Worm (Caenorhabditis elegans): ENCODE data around the gene R02D5.6.

The R02D5.6 gene

DNA sequence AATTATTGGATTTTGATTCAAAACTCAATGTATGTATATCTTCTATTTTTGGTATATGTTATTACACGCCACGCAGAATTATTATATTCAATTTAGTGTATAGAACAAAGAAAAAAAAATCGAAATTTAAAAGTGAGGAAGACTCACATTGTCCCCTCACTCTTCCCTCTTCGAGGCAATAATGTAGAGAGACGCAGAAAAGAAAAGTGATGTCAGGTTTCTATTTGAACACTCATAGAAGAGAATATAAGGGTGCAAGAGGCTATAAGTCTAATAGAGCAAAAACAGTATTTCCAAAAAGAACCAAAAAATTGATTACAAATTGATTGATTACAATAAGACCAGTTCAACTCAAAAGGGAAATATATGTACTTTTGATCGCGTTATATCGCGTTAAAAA is 30.6 kb upstream of the R02D5.6 start:
- TF ChIP-seq unc-120 (tag; optimal IDR thresholded peaks at IDR 0.05; ENCODE audit: poor library complexity, severe bottlenecking) (peak; percentile 9), nhr-76 (tag; optimal IDR thresholded peaks at IDR 0.05) (no peak)

ce11 chrV:14546569-14546968 is 28.7 kb upstream of the R02D5.6 start, which contains the start of gene C53A5.13:
Gene C53A5.13 (plus strand): TSS chrV:14546869.
- TF ChIP-seq snpc-4 (tag; optimal IDR thresholded peaks at IDR 0.05): no peak
- TF ChIP-seq lin-13 (tag; optimal IDR thresholded peaks at IDR 0.05): no peak
- no peak for TF ChIP-seq ceh-43 (GFP tag; optimal IDR thresholded peaks at IDR 0.05)
- no peak for TF ChIP-seq zip-8 (tag; optimal IDR thresholded peaks at IDR 0.05)
- no peak for TF ChIP-seq unc-62 (GFP tag; optimal IDR thresholded peaks at IDR 0.05)
- TF ChIP-seq nhr-28 (tag; optimal IDR thresholded peaks at IDR 0.05): no peak
- TF ChIP-seq lsy-2 (tag; optimal IDR thresholded peaks at IDR 0.05): no peak
- TF ChIP-seq unc-120 (tag; optimal IDR thresholded peaks at IDR 0.05; ENCODE audit: poor library complexity, severe bottlenecking): no peak
- no peak for TF ChIP-seq mls-2 (tag; optimal IDR thresholded peaks at IDR 0.05)
- TF ChIP-seq ces-1 (GFP tag; optimal IDR thresholded peaks at IDR 0.05): no peak
- no peak for TF ChIP-seq nhr-12 (tag; optimal IDR thresholded peaks at IDR 0.05)
- no peak for TF ChIP-seq bed-3 (GFP tag; optimal IDR thresholded peaks at IDR 0.05)
- no peak for TF ChIP-seq M03D4.4 (tag; optimal IDR thresholded peaks at IDR 0.05)
- no peak for TF ChIP-seq nhr-76 (tag; optimal IDR thresholded peaks at IDR 0.05)
- TF ChIP-seq unc-39 (tag; optimal IDR thresholded peaks at IDR 0.05): no peak
- no peak for TF ChIP-seq tbx-8 (GFP tag; optimal IDR thresholded peaks at IDR 0.05)
- TF ChIP-seq elt-1 (tag; optimal IDR thresholded peaks at IDR 0.05; ENCODE audit: borderline replicate concordance, insufficient read depth): no peak
- no peak for TF ChIP-seq sptf-1 (tag; optimal IDR thresholded peaks at IDR 0.05)
- TF ChIP-seq hlh-1 (tag; optimal IDR thresholded peaks at IDR 0.05): no peak
- TF ChIP-seq mep-1 (tag; optimal IDR thresholded peaks at IDR 0.05): no peak

DNA sequence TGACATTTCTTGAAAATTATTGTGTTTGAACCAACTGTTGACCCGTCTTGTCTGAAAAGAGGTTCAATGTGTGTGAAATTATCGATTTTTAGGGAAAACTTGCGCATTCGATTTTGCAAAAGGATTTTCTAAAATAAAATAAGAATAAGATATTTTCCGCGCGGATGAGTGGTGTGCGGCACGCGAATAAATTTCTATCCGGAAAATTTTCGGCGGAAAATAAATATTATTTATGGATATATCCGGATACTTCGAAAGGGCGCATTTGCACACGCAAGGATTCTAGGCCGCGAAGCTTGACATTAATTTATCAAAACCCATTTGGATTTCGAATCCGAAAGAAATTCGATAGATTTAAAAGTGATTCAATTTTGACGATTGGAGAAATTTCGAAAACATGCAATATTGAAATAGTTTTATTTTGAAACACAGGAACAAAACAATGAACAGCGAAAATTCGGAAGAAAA is 27.9 kb upstream of the R02D5.6 start, which contains the start of gene rike-1:
TSS of gene rike-1 (minus strand) at position 51 of the 468 bp plus-strand sequence.
- peak; percentile 57 for TF ChIP-seq mep-1 (tag; optimal IDR thresholded peaks at IDR 0.05)
- peak; percentile 8 for TF ChIP-seq nhr-2 (tag; optimal IDR thresholded peaks at IDR 0.05)
- TF ChIP-seq ceh-39 (tag; optimal IDR thresholded peaks at IDR 0.05): peak; percentile 41
- peak; percentile 22 for TF ChIP-seq unc-120 (tag; optimal IDR thresholded peaks at IDR 0.05; ENCODE audit: poor library complexity, severe bottlenecking)
- no peak for TF ChIP-seq bed-3 (GFP tag; optimal IDR thresholded peaks at IDR 0.05)
- no peak for TF ChIP-seq lin-32 (GFP tag; optimal IDR thresholded peaks at IDR 0.05)
- TF ChIP-seq ces-1 (GFP tag; optimal IDR thresholded peaks at IDR 0.05): peak; percentile 62

DNA sequence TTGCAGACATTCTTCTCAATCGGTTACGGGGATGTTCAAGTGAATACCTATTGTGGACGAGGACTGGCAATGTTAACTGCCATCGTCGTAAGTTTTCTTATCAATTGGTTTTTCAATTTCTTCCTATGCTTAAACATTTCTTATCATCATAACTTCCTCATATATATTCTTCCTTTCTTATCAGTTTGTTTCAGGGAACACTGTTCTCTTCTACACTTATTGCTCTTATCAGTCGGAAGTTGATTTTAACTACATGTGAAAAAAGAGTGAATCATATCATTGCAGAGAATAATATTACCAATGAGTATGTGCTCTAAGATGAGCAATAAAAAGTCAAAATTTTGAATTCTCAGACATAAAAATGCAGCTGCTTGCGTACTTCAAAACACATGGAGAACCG is 24.2 kb upstream of the R02D5.6 start:
- TF ChIP-seq nhr-12 (tag; optimal IDR thresholded peaks at IDR 0.05) (no peak), bed-3 (GFP tag; optimal IDR thresholded peaks at IDR 0.05) (no peak), mls-2 (tag; optimal IDR thresholded peaks at IDR 0.05) (no peak)

ce11 chrV:14540932-14541331 is 23.0 kb upstream of the R02D5.6 start:
- TF ChIP-seq drap-1 (GFP tag; optimal IDR thresholded peaks at IDR 0.05) (no peak), mab-5 (tag; optimal IDR thresholded peaks at IDR 0.05) (no peak), mls-2 (tag; optimal IDR thresholded peaks at IDR 0.05) (no peak), zip-8 (tag; optimal IDR thresholded peaks at IDR 0.05) (no peak), ham-2 (GFP tag; optimal IDR thresholded peaks at IDR 0.05) (no peak), ceh-43 (GFP tag; optimal IDR thresholded peaks at IDR 0.05) (no peak), bed-3 (GFP tag; optimal IDR thresholded peaks at IDR 0.05) (no peak), nhr-28 (tag; optimal IDR thresholded peaks at IDR 0.05) (no peak), snpc-4 (tag; optimal IDR thresholded peaks at IDR 0.05) (no peak)

DNA sequence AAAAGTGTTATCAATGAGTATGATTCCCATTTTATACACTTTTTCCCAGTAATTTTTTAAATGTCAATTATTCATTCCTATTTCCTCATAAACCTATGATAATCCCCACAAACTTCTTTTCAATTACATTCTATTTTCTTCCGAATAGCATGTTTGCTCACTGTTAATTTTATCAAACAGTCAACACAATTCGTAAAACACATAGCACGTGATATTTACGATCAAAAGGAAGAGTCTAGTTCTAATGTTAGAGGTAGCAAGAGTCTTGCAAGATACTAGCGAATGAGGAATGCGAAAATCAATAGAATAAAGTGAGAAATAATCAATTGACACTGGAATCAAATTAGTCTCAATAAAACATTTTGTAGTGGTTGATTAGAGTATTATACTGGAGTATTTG is 21.4 kb upstream of the R02D5.6 start:
- TF ChIP-seq drap-1 (GFP tag; optimal IDR thresholded peaks at IDR 0.05): no peak
- TF ChIP-seq nhr-237 (tag; optimal IDR thresholded peaks at IDR 0.05): no peak
- no peak for TF ChIP-seq mab-5 (tag; optimal IDR thresholded peaks at IDR 0.05)
- TF ChIP-seq blmp-1 (tag; optimal IDR thresholded peaks at IDR 0.05): no peak
- no peak for TF ChIP-seq hlh-1 (tag; optimal IDR thresholded peaks at IDR 0.05)
- no peak for TF ChIP-seq ces-1 (GFP tag; optimal IDR thresholded peaks at IDR 0.05)
- TF ChIP-seq ceh-43 (GFP tag; optimal IDR thresholded peaks at IDR 0.05): no peak
- no peak for TF ChIP-seq nhr-2 (tag; optimal IDR thresholded peaks at IDR 0.05)
- TF ChIP-seq ham-2 (GFP tag; optimal IDR thresholded peaks at IDR 0.05): no peak
- TF ChIP-seq lsy-2 (tag; optimal IDR thresholded peaks at IDR 0.05): no peak
- TF ChIP-seq pha-4 (tag; optimal IDR thresholded peaks at IDR 0.05): no peak
- TF ChIP-seq elt-1 (tag; optimal IDR thresholded peaks at IDR 0.05; ENCODE audit: borderline replicate concordance, insufficient read depth): no peak
- TF ChIP-seq ceh-39 (tag; optimal IDR thresholded peaks at IDR 0.05): no peak
- TF ChIP-seq nhr-12 (tag; optimal IDR thresholded peaks at IDR 0.05): no peak
- no peak for TF ChIP-seq M03D4.4 (tag; optimal IDR thresholded peaks at IDR 0.05)
- TF ChIP-seq snpc-4 (tag; optimal IDR thresholded peaks at IDR 0.05): no peak
- no peak for TF ChIP-seq bed-3 (GFP tag; optimal IDR thresholded peaks at IDR 0.05)
